Fruit fly (Drosophila melanogaster): ENCODE results near the gene CG45676.

- TF ChIP-seq psq (optimal IDR thresholded peaks at IDR 0.05), result no peak
- TF ChIP-seq Myc (optimal IDR thresholded peaks at IDR 0.05), result no peak
- TF ChIP-seq h (optimal IDR thresholded peaks at IDR 0.05), result no peak
- TF ChIP-seq insv (optimal IDR thresholded peaks at IDR 0.05), result no peak
- TF ChIP-seq ttk (optimal IDR thresholded peaks at IDR 0.05), result no peak
- no peak for TF ChIP-seq Sin3A (optimal IDR thresholded peaks at IDR 0.05)
These were observed 11.1 kb downstream of the CG45676 start, which contains the start of gene Dtd for dm6 chr3R:11429814-11430213.

Data from Kc167 (cell line).